Fruit fly (Drosophila melanogaster) whole organism, adult: Measurements from ENCODE around the gene Rpt4R.

Experiments
- CG11617 ChIP-seq: fragments of 200-800 bp; sonication (Bioruptor generic); optimal IDR thresholded peaks from 2 replicates; lab custom pipeline; 2017; ENCODE audit warnings: mild to moderate bottlenecking, missing biosample characterization, missing genetic modification reagents, missing genetic modification characterization
- CG14711 ChIP-seq: fragments of 200-800 bp; sonication (Bioruptor generic); optimal IDR thresholded peaks from 2 replicates; lab custom pipeline; 2018; ENCODE audit warnings: missing biosample characterization, mild to moderate bottlenecking, missing genetic modification characterization, moderate library complexity
- bab1 ChIP-seq: fragments of 200-800 bp; sonication (Bioruptor generic); optimal IDR thresholded peaks from 3 replicates; lab custom pipeline; 2019; ENCODE audit warnings: missing biosample characterization, mild to moderate bottlenecking, missing genetic modification characterization, moderate library complexity
- kay ChIP-seq: fragments of 200-800 bp; sonication (Bioruptor generic); peaks from one replicate; lab custom pipeline; 2016; ENCODE audit warnings: missing biosample characterization, missing genetic modification characterization, borderline replicate concordance

DNA sequence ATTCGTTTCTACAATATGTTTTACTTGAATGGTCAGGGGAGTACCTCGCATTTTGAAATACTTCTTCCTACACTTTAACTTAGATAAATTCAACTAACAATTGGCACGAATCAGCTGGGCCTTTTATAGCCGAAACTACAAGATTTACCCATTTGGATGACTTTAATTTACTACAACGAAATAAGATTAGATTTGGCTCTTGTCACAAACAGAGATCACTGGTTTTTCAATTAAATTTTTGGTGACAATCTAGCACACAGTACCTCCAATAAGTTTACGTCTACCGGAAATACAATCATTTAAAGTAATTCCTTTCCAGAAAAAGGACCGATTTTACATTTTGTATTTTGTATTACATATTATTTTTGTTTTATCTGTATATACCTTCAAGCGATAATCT, 3.0 kb downstream of the Rpt4R start, which contains the start of gene CG5883:
- TF ChIP-seq kay (GFP tag; lab: Kevin White, UChicago) (no peak), CG14711 (tag; lab: Kevin White, UChicago) (no peak), bab1 (no peak), CG11617 (no peak)
